Fruit fly (Drosophila melanogaster) Kc167 (cell line): ENCODE data around the gene CG8507.

Source experiments
- Myc ChIP-seq: fragments of >200 bp; optimal IDR thresholded peaks from 2 replicates; lab custom pipeline; 2017; ENCODE audit warnings: missing external identifiers
- Sin3A ChIP-seq: fragments of >200 bp; optimal IDR thresholded peaks from 2 replicates; lab custom pipeline; 2018; ENCODE audit warnings: missing external identifiers
- h ChIP-seq: fragments of >200 bp; optimal IDR thresholded peaks from 3 replicates; lab custom pipeline; 2018; ENCODE audit warnings: missing external identifiers
- psq ChIP-seq: fragments of >200 bp; optimal IDR thresholded peaks from 2 replicates; lab custom pipeline; 2017; ENCODE audit warnings: missing external identifiers
- ttk ChIP-seq: sonication (Bioruptor generic); optimal IDR thresholded peaks from 2 replicates; lab custom pipeline; 2017; ENCODE audit warnings: missing external identifiers

- TF ChIP-seq h (lab: Kevin White, UChicago) (no peak), psq (no peak), ttk (lab: Kevin White, UChicago) (no peak), Myc (no peak), Sin3A (lab: Kevin White, UChicago) (no peak)
Measured at dm6 chr3R:9759360-9760191, 31.7 kb upstream of the CG8507 start, which contains the start of gene Mpi.
